Fruit fly (Drosophila melanogaster): ENCODE results near the gene Dnali1.

Dnali1 gene

DNA sequence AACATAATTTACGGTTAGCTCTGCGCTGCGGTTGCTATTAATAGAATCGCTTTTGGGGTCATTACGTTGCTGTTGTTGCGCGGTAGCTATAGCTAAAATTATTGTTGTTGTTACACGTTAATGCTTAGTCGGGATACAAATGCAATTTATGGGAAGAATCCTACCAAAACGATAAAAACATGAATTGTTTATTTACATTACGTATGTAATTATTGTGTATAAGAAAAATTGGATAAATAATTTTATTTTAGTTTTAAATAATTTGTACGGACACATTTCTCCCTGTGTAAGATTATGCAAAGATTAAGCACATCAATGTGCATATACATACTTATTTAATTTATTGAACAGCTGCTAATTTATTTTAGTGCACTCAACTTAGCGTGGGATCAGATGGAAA lies 41.2 kb downstream of the Dnali1 start (continued):
- peak; percentile 84 for TF ChIP-seq CG10979 (tag; optimal IDR thresholded peaks at IDR 0.05)
- peak; percentile 13 for TF ChIP-seq Xbp1 (GFP tag; optimal IDR thresholded peaks at IDR 0.05)
- TF ChIP-seq da (GFP tag; optimal IDR thresholded peaks at IDR 0.05) = no peak
- peak; percentile 6 for TF ChIP-seq CG31388 (GFP tag; optimal IDR thresholded peaks at IDR 0.05)
- TF ChIP-seq NFAT (GFP tag; IDR thresholded peaks at IDR 0.05) = no peak
- peak; percentile 35; the same call in 1 of the 2 replicates for TF ChIP-seq CG6689 (GFP tag; IDR thresholded peaks at IDR 0.05)
- peak; percentile 3 for TF ChIP-seq nau (GFP tag; optimal IDR thresholded peaks at IDR 0.05)
- TF ChIP-seq salm (tag; optimal IDR thresholded peaks at IDR 0.05) = peak; percentile 46
- TF ChIP-seq Myb (GFP tag; optimal IDR thresholded peaks at IDR 0.05) = no peak
- TF ChIP-seq Neu2 (GFP tag; optimal IDR thresholded peaks at IDR 0.05; ENCODE audit: borderline replicate concordance) = no peak
- TF ChIP-seq CG32772 (GFP tag; IDR thresholded peaks at IDR 0.05) = no peak
- no peak for TF ChIP-seq ems (GFP tag; optimal IDR thresholded peaks at IDR 0.05)
- no peak for TF ChIP-seq crc (GFP tag; optimal IDR thresholded peaks at IDR 0.05)
- peak; percentile 30 for TF ChIP-seq Hr3 (GFP tag; optimal IDR thresholded peaks at IDR 0.05)
- no peak for TF ChIP-seq Usf (GFP tag; optimal IDR thresholded peaks at IDR 0.05)
- TF ChIP-seq tin (GFP tag; optimal IDR thresholded peaks at IDR 0.05) = peak; percentile 11
- no peak for TF ChIP-seq Antp (GFP tag; optimal IDR thresholded peaks at IDR 0.05)
- TF ChIP-seq pum (GFP tag; optimal IDR thresholded peaks at IDR 0.05) = no peak
- no peak for TF ChIP-seq Dll (GFP tag; IDR thresholded peaks at IDR 0.05; ENCODE audit: partially characterized antibody)
- TF ChIP-seq CG31441 (GFP tag; IDR thresholded peaks at IDR 0.05) = peak; percentile 72; the same call in 1 of the 2 replicates
- no peak for TF ChIP-seq Kr (GFP tag; optimal IDR thresholded peaks at IDR 0.05)
- no peak for TF ChIP-seq Atf3 (GFP tag; optimal IDR thresholded peaks at IDR 0.05)
- no peak for TF ChIP-seq CG4404 (GFP tag; IDR thresholded peaks at IDR 0.05)
- peak in 1 of 3 experiments; percentile 73 for TF ChIP-seq lola (GFP tag; optimal IDR thresholded peaks at IDR 0.05)
- TF ChIP-seq Blimp-1 (GFP tag; optimal IDR thresholded peaks at IDR 0.05) = peak; percentile 87
- no peak for TF ChIP-seq tll (GFP tag; optimal IDR thresholded peaks at IDR 0.05)
- no peak for TF ChIP-seq cato (GFP tag; optimal IDR thresholded peaks at IDR 0.05; ENCODE audit: borderline replicate concordance)
- TF ChIP-seq ssp (GFP tag; IDR thresholded peaks at IDR 0.05) = no peak
- TF ChIP-seq tio (GFP tag; optimal IDR thresholded peaks at IDR 0.05) = no peak
- TF ChIP-seq tap (tag; optimal IDR thresholded peaks at IDR 0.05) = peak; percentile 68
- no peak for TF ChIP-seq CG10321 (GFP tag; IDR thresholded peaks at IDR 0.05)
- no peak for TF ChIP-seq CG8765 (GFP tag; IDR thresholded peaks at IDR 0.05)
- TF ChIP-seq CG4854 (GFP tag; optimal IDR thresholded peaks at IDR 0.05) = no peak
- TF ChIP-seq Mes4 (GFP tag; optimal IDR thresholded peaks at IDR 0.05) = no peak
- peak; percentile 60 for TF ChIP-seq CG2875 (GFP tag; optimal IDR thresholded peaks at IDR 0.05)
- TF ChIP-seq ttk (GFP tag; IDR thresholded peaks at IDR 0.05) = 0 out of 2 replicates have a peak, but pooled peaks have one; percentile 44
- TF ChIP-seq lmd (GFP tag; IDR thresholded peaks at IDR 0.05) = no peak
- TF ChIP-seq CrebB (tag; optimal IDR thresholded peaks at IDR 0.05) = no peak
- no peak for TF ChIP-seq CG3281 (GFP tag; optimal IDR thresholded peaks at IDR 0.05)
- no peak for TF ChIP-seq CG11696 (GFP tag; IDR thresholded peaks at IDR 0.05)
- no peak for TF ChIP-seq CG12744 (GFP tag; optimal IDR thresholded peaks at IDR 0.05)
- peak; percentile 42 for TF ChIP-seq CG4707 (GFP tag; optimal IDR thresholded peaks at IDR 0.05)
- TF ChIP-seq twi (tag; optimal IDR thresholded peaks at IDR 0.05) = peak; percentile 46
- TF ChIP-seq schlank (tag; optimal IDR thresholded peaks at IDR 0.05) = no peak
- no peak for TF ChIP-seq CG14441 (GFP tag; IDR thresholded peaks at IDR 0.05)
- TF ChIP-seq HLH54F (GFP tag; optimal IDR thresholded peaks at IDR 0.05) = no peak
- TF ChIP-seq Ptx1 (GFP tag; IDR thresholded peaks at IDR 0.05) = peak; percentile 58
- no peak for TF ChIP-seq sug (tag; optimal IDR thresholded peaks at IDR 0.05)
- TF ChIP-seq CG1647 (GFP tag; optimal IDR thresholded peaks at IDR 0.05) = no peak
- no peak for TF ChIP-seq sd (tag; optimal IDR thresholded peaks at IDR 0.05)
- no peak for TF ChIP-seq NK7.1 (GFP tag; optimal IDR thresholded peaks at IDR 0.05)
- no peak for TF ChIP-seq dan (GFP tag; IDR thresholded peaks at IDR 0.05)

All from whole organism, embryonic.